Fruit fly (Drosophila melanogaster) whole organism, embryonic: ENCODE measurements around the gene Trs20.

Experiments
- CG10565 ChIP-seq: fragments of 200-800 bp; sonication (Bioruptor generic); optimal IDR thresholded peaks from 3 replicates; lab custom pipeline; 2016; ENCODE audit warnings: missing biosample characterization, mild to moderate bottlenecking, missing genetic modification characterization
- CG13624 ChIP-seq: fragments of 200-800 bp; sonication (Bioruptor generic); optimal IDR thresholded peaks from 2 replicates; lab custom pipeline; 2016; ENCODE audit warnings: missing biosample characterization, missing genetic modification characterization
- CG17612 ChIP-seq: fragments of 200-800 bp; sonication (Bioruptor generic); IDR thresholded peaks from 2 replicates; pipeline ENCODE4 v1.3.6; 2022; ENCODE audit warnings: missing biosample characterization, missing genetic modification characterization
- CG17802 ChIP-seq: fragments of 200-800 bp; sonication (Bioruptor generic); optimal IDR thresholded peaks from 2 replicates; lab custom pipeline; 2018; ENCODE audit warnings: missing biosample characterization, mild to moderate bottlenecking, missing genetic modification characterization, moderate library complexity
- CG30020 ChIP-seq: fragments of 200-800 bp; optimal IDR thresholded peaks from 2 replicates; lab custom pipeline; 2019; ENCODE audit warnings: missing biosample characterization, mild to moderate bottlenecking, missing genetic modification characterization, moderate library complexity
- CHES-1-like ChIP-seq: fragments of 200-800 bp; sonication (Bioruptor generic); optimal IDR thresholded peaks from 2 replicates; lab custom pipeline; 2016; ENCODE audit warnings: missing biosample characterization, missing genetic modification characterization
- Xrp1 ChIP-seq: fragments of 200-800 bp; sonication (Bioruptor generic); IDR thresholded peaks from 2 replicates; pipeline ENCODE4 v1.3.6; 2022; ENCODE audit warnings: missing biosample characterization, missing genetic modification characterization
- dmrt11E ChIP-seq: fragments of 200-800 bp; sonication (Bioruptor generic); optimal IDR thresholded peaks from 3 replicates; lab custom pipeline; 2018; ENCODE audit warnings: missing biosample characterization, mild to moderate bottlenecking, missing genetic modification characterization, moderate library complexity
- nmo ChIP-seq: fragments of 200-800 bp; sonication (Bioruptor generic); optimal IDR thresholded peaks from 2 replicates; lab custom pipeline; 2018; ENCODE audit warnings: missing biosample characterization, mild to moderate bottlenecking, missing genetic modification characterization, moderate library complexity

DNA sequence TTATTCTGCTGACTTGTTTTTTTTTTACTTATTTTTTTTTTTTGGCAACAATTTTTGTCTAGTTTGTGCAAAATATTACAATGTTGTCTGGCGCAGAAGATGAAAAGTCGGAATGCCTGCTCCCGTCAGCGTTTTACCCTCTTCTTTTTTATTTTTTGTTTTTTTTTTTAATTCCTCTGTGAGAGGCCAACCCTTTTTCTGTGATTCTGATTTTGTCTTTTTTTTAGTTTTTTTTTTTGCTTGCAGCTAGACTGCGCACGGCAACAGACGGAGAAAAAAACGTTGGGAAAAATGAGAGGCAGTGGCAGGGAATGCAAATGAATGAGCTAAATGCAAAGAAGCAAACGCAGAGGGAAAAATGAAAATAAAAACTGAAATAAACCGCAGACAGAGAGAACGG lies 21.7 kb upstream of the Trs20 start:
- TF ChIP-seq CHES-1-like (GFP tag; lab: Kevin White, UChicago) (no peak), dmrt11E (tag; lab: Kevin White, UChicago) (no peak), Xrp1 (GFP tag; lab: Robert Waterston, UW) (no peak), CG13624 (GFP tag; lab: Kevin White, UChicago) (no peak), CG10565 (GFP tag; lab: Kevin White, UChicago) (no peak), CG17802 (tag; lab: Kevin White, UChicago) (no peak), nmo (GFP tag; lab: Kevin White, UChicago) (no peak), CG17612 (no peak), CG30020 (tag; lab: Kevin White, UChicago) (no peak)
